Worm (Caenorhabditis elegans): Measurements from ENCODE around the gene str-90.

DNA sequence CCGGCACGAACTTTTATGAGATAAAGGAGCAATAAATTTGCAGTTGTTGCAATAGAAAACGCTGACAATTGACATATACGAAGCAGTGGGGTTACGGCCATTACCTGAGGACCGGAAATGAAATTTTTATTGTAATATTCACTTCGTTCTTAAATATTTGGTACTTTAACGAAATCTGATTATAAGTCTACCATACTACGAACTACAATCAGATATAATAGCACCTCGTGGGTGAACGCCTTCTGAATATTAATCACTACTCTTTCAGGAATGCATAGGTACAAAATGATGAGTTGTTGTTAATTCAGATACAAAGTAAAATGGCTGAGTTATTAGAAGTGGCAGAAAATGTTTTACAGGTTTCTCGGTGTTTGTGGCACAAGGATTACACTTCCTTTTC, 10.7 kb upstream of the str-90 start, which contains the start of gene str-129:
- TF ChIP-seq lin-11 (tag; optimal IDR thresholded peaks at IDR 0.05) (no peak), fos-1 (tag; optimal IDR thresholded peaks at IDR 0.05) (no peak), ama-1 (optimal IDR thresholded peaks at IDR 0.05) (no peak), sma-9 (GFP tag; optimal IDR thresholded peaks at IDR 0.05) (no peak), sma-9 (tag; optimal IDR thresholded peaks at IDR 0.05) (no peak), nhr-11 (tag; optimal IDR thresholded peaks at IDR 0.05) (no peak), blmp-1 (tag; optimal IDR thresholded peaks at IDR 0.05; ENCODE audit: insufficient read depth) (no peak), nhr-10 (tag; optimal IDR thresholded peaks at IDR 0.05) (no peak), nhr-77 (tag; optimal IDR thresholded peaks at IDR 0.05) (no peak), gmeb-1 (tag; optimal IDR thresholded peaks at IDR 0.05) (no peak), unc-62 (GFP tag; optimal IDR thresholded peaks at IDR 0.05) (no peak), sem-4 (tag; optimal IDR thresholded peaks at IDR 0.05) (no peak)
